Fruit fly (Drosophila melanogaster) ovary, adult (tissue): ENCODE results near the gene Cftr.

Experiments used
- CG17801 ChIP-seq: fragments of 200-800 bp; optimal IDR thresholded peaks from 2 replicates; lab custom pipeline; 2019; ENCODE audit warnings: missing biosample characterization, mild to moderate bottlenecking, missing genetic modification characterization, moderate library complexity; ENCODE audit not compliant: partially characterized antibody

The Cftr gene

DNA sequence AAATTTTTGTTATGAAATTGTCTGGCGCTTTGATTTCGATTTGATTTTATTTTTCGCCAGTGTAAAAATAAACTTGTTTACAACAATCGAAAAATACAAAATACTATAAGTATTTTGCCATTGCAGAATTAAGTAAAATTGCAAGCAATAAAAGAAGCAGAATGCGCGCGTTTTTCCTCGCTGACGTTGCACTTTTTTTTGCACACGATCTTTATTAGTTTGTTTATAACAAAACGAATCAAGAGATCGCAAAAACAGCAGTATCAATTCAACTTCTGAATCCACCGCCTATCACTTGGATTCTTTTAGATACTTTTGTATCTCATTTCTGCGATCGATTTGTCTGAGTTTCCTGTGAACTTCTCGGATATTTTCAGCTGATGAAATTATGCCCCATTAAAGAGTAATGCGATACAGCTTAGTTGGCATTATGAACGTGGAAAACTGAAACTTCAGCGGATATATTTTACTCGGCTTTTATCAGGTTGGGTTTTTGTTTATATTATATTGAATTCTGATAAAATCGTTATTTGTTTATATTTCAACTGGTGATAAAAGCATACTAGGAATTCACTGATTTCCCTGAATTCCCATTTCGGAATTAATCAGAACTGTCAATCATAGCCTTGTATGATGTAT is 29.5 kb upstream of the Cftr start:
- no peak for TF ChIP-seq CG17801

DNA sequence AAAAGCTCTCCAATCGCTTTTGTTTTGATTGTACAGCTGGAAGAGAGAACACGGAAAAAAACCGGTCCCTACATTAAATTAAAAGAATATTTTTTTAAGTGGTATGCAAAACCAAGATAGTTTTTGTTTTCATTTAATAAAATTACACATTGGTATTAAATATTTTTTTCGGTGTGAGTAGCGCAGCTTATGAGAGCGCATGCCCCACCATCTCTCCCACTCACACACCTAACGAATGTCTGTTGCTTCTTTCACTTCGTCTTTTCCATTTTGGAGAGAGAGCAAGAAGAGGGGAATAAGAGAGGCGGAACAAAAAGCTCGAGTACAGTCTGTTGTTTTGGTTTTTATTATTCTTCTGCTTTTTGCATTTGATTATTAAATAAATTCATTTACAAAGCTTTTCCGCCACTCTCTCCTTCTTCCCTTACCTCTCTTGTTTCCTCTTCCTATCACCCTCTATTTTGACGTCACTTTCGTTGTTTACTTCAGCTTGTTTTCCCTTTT is 28.9 kb upstream of the Cftr start:
- peak; percentile 97 for TF ChIP-seq CG17801

DNA sequence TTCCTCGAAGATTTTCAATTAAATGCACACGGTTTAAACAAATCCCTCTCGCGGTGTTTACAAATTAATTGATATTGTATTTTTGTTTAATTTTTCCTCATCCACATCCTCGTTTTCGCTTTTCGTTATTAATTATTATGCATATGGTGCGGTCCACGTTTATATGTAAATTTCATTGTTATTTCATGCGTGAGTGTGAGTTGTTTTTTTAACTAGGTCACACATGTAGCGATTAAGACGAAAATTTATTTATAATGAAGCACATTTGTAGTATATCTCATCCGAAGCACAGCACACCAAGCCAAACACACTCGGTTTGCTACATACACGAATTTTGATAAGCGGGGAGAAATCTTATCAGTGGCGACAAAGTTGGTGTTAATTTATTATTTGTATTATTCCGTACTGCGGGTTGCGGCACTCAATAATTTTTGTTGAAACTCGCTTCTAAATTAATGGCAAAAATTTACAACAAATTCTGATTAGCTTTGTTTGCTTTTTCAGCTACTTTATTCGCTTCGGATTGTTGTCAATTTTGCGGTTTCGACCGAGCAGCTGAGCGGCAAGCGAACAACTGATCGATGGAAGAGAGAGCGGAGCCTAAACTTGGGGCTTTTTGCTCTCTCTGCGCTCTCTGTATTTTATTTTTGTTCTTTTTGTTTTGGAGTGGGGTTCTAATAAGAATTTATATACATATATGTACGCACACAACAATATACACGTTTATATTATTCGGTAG is 27.8 kb upstream of the Cftr start:
- TF ChIP-seq CG17801 = peak; percentile 27

DNA sequence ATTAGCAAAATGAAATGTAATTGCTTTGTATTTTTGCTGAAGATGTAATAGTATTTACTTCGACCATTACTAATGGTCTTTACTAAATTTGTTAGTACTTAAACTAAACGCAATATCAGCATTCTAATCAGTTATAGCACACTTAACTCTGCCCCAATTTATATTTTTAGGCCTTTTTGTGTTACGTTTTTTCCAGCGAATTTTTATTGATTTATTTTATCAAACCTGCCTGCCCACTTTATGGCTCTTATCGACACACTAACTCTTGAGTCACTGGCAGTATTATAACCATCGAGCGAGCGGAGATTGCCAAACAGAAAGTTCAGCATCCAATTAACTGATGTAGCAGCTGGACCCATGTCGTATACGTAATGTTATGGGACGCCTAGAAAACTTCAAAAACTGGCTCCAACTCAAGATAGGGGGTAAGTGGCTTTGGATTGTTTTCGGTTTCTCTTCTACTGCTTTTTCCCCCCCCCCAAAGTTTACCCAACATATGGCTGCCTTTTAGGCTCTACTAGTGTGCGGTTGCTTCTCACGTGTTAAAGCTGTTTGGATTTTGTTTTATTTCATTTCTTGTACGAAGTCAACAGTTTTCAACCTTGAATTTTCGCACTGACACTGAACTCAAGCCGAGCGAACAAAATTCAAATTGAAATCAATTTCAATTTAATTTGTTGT is 26.1 kb upstream of the Cftr start:
- no peak for TF ChIP-seq CG17801

DNA sequence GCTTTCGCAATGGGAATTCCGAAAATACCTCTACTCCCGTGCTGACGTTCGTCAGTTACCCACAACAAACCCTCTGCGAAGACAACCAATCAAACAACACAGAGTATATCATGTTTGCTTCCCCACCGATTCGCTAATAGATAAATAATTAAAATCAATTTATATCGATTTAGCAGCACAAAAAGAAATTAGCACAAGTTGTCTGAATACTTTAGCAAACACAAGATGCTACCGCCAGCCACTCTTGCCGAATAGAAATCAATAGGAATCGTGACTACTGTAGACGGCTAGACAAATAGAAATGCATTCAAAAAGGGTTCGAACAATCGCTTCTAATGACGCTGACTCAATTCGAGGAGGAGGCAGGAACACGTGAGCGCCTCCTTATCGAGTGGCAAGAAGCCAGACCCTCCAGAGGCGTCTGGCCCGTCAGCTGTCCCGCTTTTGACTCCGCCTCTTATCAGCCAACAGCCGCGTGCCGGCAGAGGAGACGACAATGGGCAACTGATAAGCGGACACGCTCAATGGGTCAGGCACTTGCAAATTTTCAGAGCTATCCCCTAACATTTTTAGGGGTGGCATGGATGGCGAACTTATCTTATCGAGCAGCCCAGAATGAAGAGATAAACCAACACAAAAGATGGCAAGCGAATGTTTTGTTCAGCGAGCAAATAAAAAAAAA is 24.7 kb upstream of the Cftr start:
- no peak for TF ChIP-seq CG17801

DNA sequence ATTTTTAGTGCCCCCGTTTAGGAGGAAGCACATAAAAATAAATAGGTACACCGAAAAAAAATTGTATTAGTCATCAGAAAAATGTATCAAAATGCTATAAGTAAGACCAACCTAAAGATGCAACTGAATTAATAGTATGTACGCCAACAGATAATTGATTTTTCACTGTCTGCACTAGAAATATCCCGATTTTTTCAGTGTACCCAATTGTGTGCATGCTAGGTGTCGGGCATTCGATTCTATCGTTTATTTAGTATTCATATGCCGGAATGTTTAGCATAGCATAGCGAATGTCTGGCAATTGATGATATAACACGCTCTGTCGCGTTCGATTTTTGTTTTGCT is 23.7 kb upstream of the Cftr start:
- peak; percentile 32 for TF ChIP-seq CG17801

DNA sequence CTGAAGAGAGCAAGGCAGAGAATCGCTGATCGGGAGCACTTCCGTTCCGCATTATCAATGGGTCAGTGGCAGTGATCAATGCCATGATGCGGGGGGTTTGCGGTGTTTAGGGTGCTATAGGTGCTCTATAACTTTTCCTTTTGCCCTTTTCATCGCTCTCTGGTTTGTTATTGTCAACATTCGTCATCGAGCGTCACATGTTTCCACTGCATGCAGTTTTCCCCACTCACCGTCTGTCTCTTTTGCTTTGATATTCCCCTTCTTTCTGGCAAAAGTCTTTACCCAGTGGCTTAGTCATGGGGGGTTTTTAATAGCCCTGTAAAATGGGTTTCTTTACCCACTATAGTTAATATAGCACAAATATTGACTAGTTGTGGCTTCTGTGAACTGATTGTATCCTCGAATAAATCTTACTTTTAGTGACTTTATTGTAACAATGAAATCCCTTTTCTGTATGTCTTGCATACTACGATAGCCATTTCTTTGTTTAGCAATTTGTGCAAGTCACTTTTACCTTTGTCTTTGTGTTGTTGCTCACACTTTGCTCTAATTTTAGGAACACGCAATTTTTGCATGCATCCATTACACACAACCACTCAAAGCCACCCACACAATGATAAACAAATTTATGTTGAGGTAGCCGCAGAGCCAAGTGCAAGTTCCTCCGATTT is 23.2 kb upstream of the Cftr start:
- peak; percentile 38 for TF ChIP-seq CG17801

DNA sequence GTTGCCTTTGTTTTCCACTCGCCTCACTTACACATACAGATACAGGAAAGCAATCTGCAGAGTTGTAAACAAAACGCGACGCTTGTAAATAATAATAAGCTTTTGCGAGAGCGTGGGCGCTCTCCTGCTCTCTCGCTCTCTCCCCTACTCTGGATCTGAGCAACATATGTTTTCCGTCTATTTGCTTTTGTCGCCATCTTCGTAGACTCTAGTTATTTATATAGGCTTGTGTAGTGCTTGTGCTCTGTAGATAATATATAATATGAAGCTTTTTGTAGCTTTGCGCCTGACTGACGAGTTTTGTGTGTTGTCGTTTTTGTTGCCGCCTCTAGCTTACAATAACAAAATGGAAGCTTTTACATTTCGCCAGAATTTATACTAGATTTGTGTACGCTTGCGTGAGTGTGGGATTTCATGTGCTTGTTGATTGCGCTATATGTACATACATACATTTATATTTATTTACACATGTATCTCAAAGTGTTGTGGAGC is 22.1 kb upstream of the Cftr start:
- peak; percentile 71 for TF ChIP-seq CG17801

DNA sequence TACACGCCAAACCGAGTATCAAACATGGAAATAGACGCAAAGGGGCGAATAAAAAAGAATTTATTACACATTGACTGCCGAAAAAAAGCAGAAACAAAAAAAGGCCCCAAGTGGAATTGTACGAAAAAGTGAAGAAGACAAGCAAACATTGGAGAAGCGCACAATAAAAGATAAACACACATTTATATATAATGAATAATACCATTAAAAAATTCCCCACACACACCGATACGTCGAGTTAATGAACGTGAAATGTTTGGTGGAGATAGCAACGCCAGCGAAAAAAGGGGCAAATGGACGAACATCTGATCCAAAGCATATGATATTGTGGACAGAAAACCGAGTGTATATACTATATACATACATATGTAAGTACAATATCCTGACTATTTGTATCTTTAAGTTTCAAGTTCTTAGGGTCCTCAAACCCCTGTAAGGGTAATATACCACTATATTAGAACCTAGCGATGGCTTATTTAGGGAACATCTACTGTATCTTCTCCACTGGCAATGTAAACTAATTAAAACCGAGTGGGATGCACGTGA is 21.2 kb upstream of the Cftr start:
- no peak for TF ChIP-seq CG17801

DNA sequence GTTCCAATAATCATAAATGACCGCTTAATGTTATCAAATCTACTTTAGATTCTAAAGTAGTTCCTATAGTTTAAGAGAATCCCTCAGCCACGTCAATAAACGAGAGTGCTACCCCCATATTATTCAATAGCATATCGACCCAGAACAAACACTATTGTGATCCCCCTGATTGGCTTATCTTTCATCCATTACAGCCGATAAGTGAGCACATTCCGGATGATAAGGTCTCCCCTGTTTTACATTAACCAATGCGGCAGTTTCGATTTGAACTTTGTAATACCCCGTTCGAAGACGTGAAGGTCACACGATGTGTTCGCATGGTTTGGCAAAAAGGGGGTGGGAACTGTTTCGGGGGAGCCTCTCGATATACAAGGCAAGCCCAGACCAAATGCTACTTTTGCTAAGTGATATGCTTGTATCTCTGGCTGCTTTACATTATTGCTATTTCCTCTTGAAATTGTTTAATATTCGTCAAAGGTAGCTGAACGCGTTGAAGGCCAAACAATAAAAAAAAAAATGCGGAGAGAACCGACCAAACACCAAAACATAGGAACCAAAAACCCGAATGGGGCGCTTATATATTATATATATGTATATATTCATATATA is 20.6 kb upstream of the Cftr start:
- no peak for TF ChIP-seq CG17801

DNA sequence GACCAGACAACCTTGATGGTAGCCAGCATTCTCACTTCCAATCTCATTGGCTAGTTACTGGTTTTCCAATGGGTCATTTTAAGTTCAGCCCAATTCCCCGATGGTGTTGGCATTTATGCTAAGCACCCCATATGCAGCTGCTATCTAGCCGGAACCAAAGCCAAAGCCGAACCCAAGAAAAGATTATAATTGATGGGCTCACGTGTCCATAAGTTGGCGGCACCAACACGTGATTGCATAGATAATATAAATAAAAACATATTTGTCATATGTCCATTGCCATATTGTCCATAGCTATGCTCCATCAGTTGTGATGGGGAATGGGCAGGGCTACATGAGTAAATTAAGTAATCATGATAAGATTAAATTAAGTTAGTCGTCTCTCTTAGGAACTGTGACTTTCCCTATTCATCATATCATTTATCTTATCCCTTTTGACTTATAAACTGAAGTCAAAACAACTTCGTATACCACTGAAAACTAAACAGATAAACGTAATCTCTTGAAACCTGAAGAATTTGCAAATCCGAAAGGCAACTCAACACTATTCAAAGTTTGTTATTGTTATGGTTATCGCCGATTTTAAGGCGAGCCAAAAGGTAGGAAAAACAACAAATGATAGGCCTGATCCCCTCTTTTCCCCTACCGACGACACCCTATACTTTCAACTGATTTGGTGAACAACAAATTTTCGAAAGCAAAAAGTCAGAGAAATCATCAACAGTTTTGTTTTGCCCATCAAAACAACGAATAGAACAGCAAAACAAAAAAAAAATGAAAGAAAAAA is 19.5 kb upstream of the Cftr start:
- no peak for TF ChIP-seq CG17801

DNA sequence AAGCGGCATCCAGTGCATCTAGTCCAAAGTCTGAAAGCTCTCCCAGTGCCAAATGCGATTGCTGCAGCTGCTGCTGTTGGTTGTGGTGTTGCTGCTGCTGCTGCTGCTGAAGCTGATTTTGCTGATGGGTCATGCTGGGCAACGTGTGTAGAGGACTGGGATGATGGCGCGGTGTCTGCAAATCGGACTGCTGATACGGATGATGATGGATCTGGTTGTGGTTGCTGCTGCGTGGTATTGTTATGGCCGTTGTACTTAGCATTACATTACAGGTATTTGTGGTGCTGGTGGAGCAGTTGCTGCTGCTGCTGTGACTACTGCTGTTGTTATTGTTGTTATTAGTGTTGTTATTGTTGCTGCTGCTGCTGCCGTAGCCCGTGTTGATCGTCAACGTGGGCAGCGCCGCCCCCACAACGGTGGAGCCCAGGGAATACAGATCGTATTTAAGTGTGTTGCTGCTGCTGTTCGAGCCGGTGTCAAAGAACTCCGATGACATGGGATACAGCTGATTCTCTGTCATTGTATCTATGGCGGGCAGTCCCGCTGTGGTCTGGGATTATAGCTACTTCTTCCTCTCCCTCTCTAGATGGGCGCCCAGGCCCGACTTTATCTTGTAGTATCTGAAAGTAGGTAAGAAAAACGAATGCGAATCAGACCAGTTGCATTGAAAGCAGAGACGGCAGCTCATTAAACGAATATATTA is 18.8 kb upstream of the Cftr start:
- no peak for TF ChIP-seq CG17801

DNA sequence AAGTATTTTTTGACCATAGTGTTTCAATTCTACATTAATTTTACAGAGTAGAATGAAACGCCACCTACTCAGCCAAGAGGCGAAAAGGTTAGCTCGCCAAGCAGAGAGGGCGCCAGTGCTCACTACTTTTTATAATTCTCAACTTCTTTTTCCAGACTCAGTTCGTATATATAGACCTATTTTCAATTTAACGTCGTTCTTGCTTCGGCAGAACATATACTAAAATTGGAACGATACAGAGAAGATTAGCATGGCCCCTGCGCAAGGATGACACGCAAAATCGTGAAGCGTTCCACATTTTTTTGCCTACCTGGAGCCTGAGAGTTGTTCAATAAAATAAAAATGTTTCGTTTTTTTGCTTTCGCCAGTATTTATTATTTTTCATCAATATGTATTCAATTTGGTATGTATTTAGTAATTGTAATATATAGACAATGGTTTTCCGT is 13.3 kb upstream of the Cftr start:
- TF ChIP-seq CG17801 = peak; percentile 26

DNA sequence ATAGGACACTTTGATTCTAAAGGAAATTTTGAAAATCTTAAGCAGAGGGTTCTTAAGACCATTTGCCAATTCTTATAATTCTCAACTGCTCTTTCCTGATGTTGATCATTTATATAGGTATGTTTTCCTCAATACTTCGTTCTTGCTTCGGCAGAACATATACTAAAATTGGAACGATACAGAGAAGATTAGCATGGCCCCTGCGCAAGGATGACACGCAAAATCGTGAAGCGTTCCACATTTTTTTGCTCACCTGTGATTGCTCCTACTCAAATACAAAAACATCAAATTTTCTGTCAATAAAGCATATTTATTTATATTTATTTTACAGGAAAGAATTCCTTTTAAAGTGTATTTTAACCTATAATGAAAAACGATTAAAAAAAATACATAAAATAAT is 12.8 kb upstream of the Cftr start:
- TF ChIP-seq CG17801 = no peak
